Worm (Caenorhabditis elegans) whole organism, L4/young adult: Measurements from ENCODE around the gene C17H12.3.

Experiments
- W03F9.2 ChIP-seq: fragments of 150-350 bp; optimal IDR thresholded peaks from 2 replicates; lab custom pipeline; 2014; ENCODE audit warnings: missing biosample characterization, missing genetic modification characterization
- dao-5 ChIP-seq: sonication (generic microtip); optimal IDR thresholded peaks from 2 replicates; lab custom pipeline; 2016; ENCODE audit warnings: missing genotype, missing genetic modification characterization, moderate library complexity, missing compliant biosample characterization
- him-1 ChIP-seq: sonication (generic microtip); optimal IDR thresholded peaks from 2 replicates; lab custom pipeline; 2016; ENCODE audit warnings: missing genotype, missing genetic modification reagents, missing genetic modification characterization, missing compliant biosample characterization

ce11 chrIV:6756374-6756773 is 39.1 kb downstream of the C17H12.3 start:
- TF ChIP-seq him-1 (tag; lab: Kevin White, UChicago) = peak; percentile 93
- peak; percentile 73 for TF ChIP-seq dao-5
- TF ChIP-seq W03F9.2 = peak; percentile 88
